Worm (Caenorhabditis elegans) whole organism, L4 larva: ENCODE measurements around the gene sas-5.

Experiments
- F10B5.3 ChIP-seq: sonication (generic microtip); optimal IDR thresholded peaks from 2 replicates; lab custom pipeline; 2016; ENCODE audit warnings: mild to moderate bottlenecking, missing genetic modification characterization, missing compliant biosample characterization
- F37D6.2 ChIP-seq: sonication (generic microtip); optimal IDR thresholded peaks from 2 replicates; lab custom pipeline; 2016; ENCODE audit warnings: mild to moderate bottlenecking, missing genetic modification characterization, missing compliant biosample characterization
- R02D3.7 ChIP-seq: fragments of 150-350 bp; sonication (generic microtip); optimal IDR thresholded peaks from 3 replicates; lab custom pipeline; 2014; ENCODE audit warnings: missing biosample characterization, missing genetic modification characterization
- T20F7.1 ChIP-seq: fragments of 200-800 bp; sonication (Bioruptor generic); optimal IDR thresholded peaks from 2 replicates; lab custom pipeline; 2018; ENCODE audit warnings: mild to moderate bottlenecking, missing genetic modification characterization, missing compliant biosample characterization
- Y48G9A.11 ChIP-seq: fragments of 200-800 bp; sonication (Bioruptor generic); IDR thresholded peaks from 2 replicates; pipeline ENCODE4 v1.3.6; 2022; ENCODE audit warnings: missing genetic modification reagents, missing genetic modification characterization, missing compliant biosample characterization
- ZK337.2 ChIP-seq: fragments of 200-800 bp; sonication (Bioruptor generic); IDR thresholded peaks from 2 replicates; pipeline ENCODE4 v1.3.6; 2022; ENCODE audit warnings: missing genetic modification reagents, missing genetic modification characterization, missing compliant biosample characterization
- attf-4 ChIP-seq: sonication (generic microtip); optimal IDR thresholded peaks from 3 replicates; lab custom pipeline; 2017; ENCODE audit warnings: missing biosample characterization, missing genetic modification characterization
- ceh-20 ChIP-seq: fragments of 200-800 bp; sonication (Bioruptor generic); IDR thresholded peaks from 2 replicates; pipeline ENCODE4 v1.3.6; 2022; ENCODE audit warnings: missing genetic modification reagents, missing genetic modification characterization, missing compliant biosample characterization
- ceh-44 ChIP-seq: fragments of 200-800 bp; sonication (Bioruptor generic); IDR thresholded peaks from 2 replicates; pipeline ENCODE4 v1.3.6; 2022; ENCODE audit warnings: missing genetic modification reagents, missing genetic modification characterization, missing compliant biosample characterization
- cey-2 ChIP-seq: sonication (generic microtip); optimal IDR thresholded peaks from 3 replicates; lab custom pipeline; 2017; ENCODE audit warnings: missing genetic modification characterization, mild to moderate bottlenecking, missing compliant biosample characterization, antibody characterized with exemption, borderline replicate concordance; ENCODE audit not compliant: insufficient read depth
- ctbp-1 ChIP-seq: fragments of 200-800 bp; sonication (Bioruptor generic); IDR thresholded peaks from 2 replicates; pipeline ENCODE4 v1.3.6; 2022; ENCODE audit warnings: missing genetic modification reagents, missing genetic modification characterization, missing compliant biosample characterization
- dmd-6 ChIP-seq: fragments of 200-800 bp; sonication (Bioruptor generic); IDR thresholded peaks from 2 replicates; pipeline ENCODE4 v1.3.6; 2022; ENCODE audit warnings: missing genetic modification reagents, missing genetic modification characterization, missing compliant biosample characterization
- egl-27 ChIP-seq: sonication (generic microtip); optimal IDR thresholded peaks from 3 replicates; lab custom pipeline; 2017; ENCODE audit warnings: missing biosample characterization, missing genetic modification reagents, missing genetic modification characterization
- egl-43 ChIP-seq: fragments of 200-800 bp; sonication (Bioruptor generic); IDR thresholded peaks from 2 replicates; pipeline ENCODE4 v1.3.6; 2022; ENCODE audit warnings: missing genetic modification reagents, missing genetic modification characterization, missing compliant biosample characterization
- fkh-10 ChIP-seq: fragments of 150-350 bp; optimal IDR thresholded peaks from 2 replicates; lab custom pipeline; 2014; ENCODE audit warnings: missing biosample characterization, missing genetic modification reagents, missing genetic modification characterization
- hlh-11 ChIP-seq: fragments of 200-800 bp; sonication (Bioruptor generic); optimal IDR thresholded peaks from 2 replicates; lab custom pipeline; 2018; ENCODE audit warnings: mild to moderate bottlenecking, missing genetic modification characterization, missing compliant biosample characterization
- hlh-30 ChIP-seq: sonication (generic microtip); optimal IDR thresholded peaks from 2 replicates; lab custom pipeline; 2017; ENCODE audit warnings: antibody characterized with exemption, mild to moderate bottlenecking, missing genetic modification characterization, missing compliant biosample characterization; ENCODE audit not compliant: insufficient read depth
- hmg-1.1 ChIP-seq: fragments of 200-800 bp; sonication (Bioruptor generic); IDR thresholded peaks from 2 replicates; pipeline ENCODE4 v1.3.6; 2022; ENCODE audit warnings: missing genetic modification reagents, missing genetic modification characterization, missing compliant biosample characterization
- lin-1 ChIP-seq: fragments of 200-800 bp; sonication (Bioruptor generic); IDR thresholded peaks from 2 replicates; pipeline ENCODE4 v1.3.6; 2022; ENCODE audit warnings: missing genetic modification reagents, missing genetic modification characterization, missing compliant biosample characterization
- lin-29 ChIP-seq: fragments of 200-800 bp; sonication (Bioruptor generic); IDR thresholded peaks from 2 replicates; pipeline ENCODE4 v1.3.6; 2022; ENCODE audit warnings: missing genetic modification reagents, missing genetic modification characterization, missing compliant biosample characterization
- lin-38 ChIP-seq: fragments of 200-800 bp; sonication (Bioruptor generic); IDR thresholded peaks from 2 replicates; pipeline ENCODE4 v1.3.6; 2022; ENCODE audit warnings: missing genetic modification reagents, missing genetic modification characterization, missing compliant biosample characterization
- lir-3 ChIP-seq: sonication (generic microtip); optimal IDR thresholded peaks from 2 replicates; lab custom pipeline; 2016; ENCODE audit warnings: mild to moderate bottlenecking, missing genetic modification characterization, missing compliant biosample characterization
- mdl-1 ChIP-seq, 2 experiments: fragments of 150-350 bp in 1 of 2; sonication (generic microtip) in 1 of 2; optimal IDR thresholded peaks; 2 replicates each; lab custom pipeline; 2014 to 2017; ENCODE audit warnings: missing biosample characterization in 2 of 2, missing genetic modification characterization in 2 of 2
- mdt-29 ChIP-seq: fragments of 200-800 bp; sonication (Bioruptor generic); IDR thresholded peaks from 2 replicates; pipeline ENCODE4 v1.3.6; 2022; ENCODE audit warnings: missing genetic modification reagents, missing genetic modification characterization, missing compliant biosample characterization
- mes-2 ChIP-seq: sonication (generic microtip); optimal IDR thresholded peaks from 2 replicates; lab custom pipeline; 2016; ENCODE audit warnings: missing genotype, mild to moderate bottlenecking, missing genetic modification characterization, missing compliant biosample characterization; ENCODE audit not compliant: poor library complexity, severe bottlenecking
- nhr-102 ChIP-seq: sonication (generic microtip); optimal IDR thresholded peaks from 2 replicates; lab custom pipeline; 2016; ENCODE audit warnings: mild to moderate bottlenecking, missing genetic modification characterization, moderate library complexity, missing compliant biosample characterization
- nhr-11 ChIP-seq: fragments of 150-350 bp; optimal IDR thresholded peaks from 2 replicates; lab custom pipeline; 2014; ENCODE audit warnings: missing biosample characterization, missing genetic modification characterization
- nhr-28 ChIP-seq: fragments of 150-350 bp; optimal IDR thresholded peaks from 2 replicates; lab custom pipeline; 2014; ENCODE audit warnings: missing biosample characterization, missing genetic modification characterization
- nhr-48 ChIP-seq: sonication (generic microtip); optimal IDR thresholded peaks from 2 replicates; lab custom pipeline; 2016; ENCODE audit warnings: mild to moderate bottlenecking, missing genetic modification characterization, missing compliant biosample characterization
- nhr-76 ChIP-seq: fragments of 150-350 bp; optimal IDR thresholded peaks from 2 replicates; lab custom pipeline; 2014; ENCODE audit warnings: missing biosample characterization, missing genetic modification characterization
- pqm-1 ChIP-seq: sonication (generic microtip); optimal IDR thresholded peaks from 2 replicates; lab custom pipeline; 2017; ENCODE audit warnings: missing biosample characterization, missing genetic modification characterization
- saeg-2 ChIP-seq: fragments of 200-800 bp; sonication (Bioruptor generic); IDR thresholded peaks from 2 replicates; pipeline ENCODE4 v1.3.6; 2022; ENCODE audit warnings: missing genetic modification reagents, missing genetic modification characterization, missing compliant biosample characterization
- sdz-12 ChIP-seq: fragments of 200-800 bp; sonication (Bioruptor generic); optimal IDR thresholded peaks from 2 replicates; lab custom pipeline; 2018; ENCODE audit warnings: mild to moderate bottlenecking, missing genetic modification characterization, missing compliant biosample characterization
- skn-1 ChIP-seq: fragments of 150-350 bp; optimal IDR thresholded peaks from 2 replicates; lab custom pipeline; 2014; ENCODE audit warnings: missing biosample characterization, missing genetic modification characterization
- snpc-4 ChIP-seq: fragments of 150-350 bp; optimal IDR thresholded peaks from 2 replicates; lab custom pipeline; 2014; ENCODE audit warnings: missing biosample characterization, missing genetic modification characterization
- unc-130 ChIP-seq: sonication (generic microtip); optimal IDR thresholded peaks from 2 replicates; lab custom pipeline; 2016; ENCODE audit warnings: missing genetic modification reagents, missing genetic modification characterization, missing compliant biosample characterization
- vab-7 ChIP-seq: fragments of 200-800 bp; sonication (Bioruptor generic); IDR thresholded peaks from 2 replicates; pipeline ENCODE4 v1.3.6; 2022; ENCODE audit warnings: missing genetic modification reagents, missing genetic modification characterization, missing compliant biosample characterization
- zfp-2 ChIP-seq: sonication (generic microtip); optimal IDR thresholded peaks from 2 replicates; lab custom pipeline; 2016; ENCODE audit warnings: mild to moderate bottlenecking, missing genetic modification characterization, missing compliant biosample characterization
- zfp-3 ChIP-seq: fragments of 200-800 bp; sonication (Bioruptor generic); conservative IDR thresholded peaks from 2 replicates; pipeline ENCODE4 v1.3.6; 2022; ENCODE audit warnings: missing genetic modification reagents, missing genetic modification characterization, missing compliant biosample characterization
- zip-11 ChIP-seq: fragments of 200-800 bp; sonication (Bioruptor generic); IDR thresholded peaks from 2 replicates; pipeline ENCODE4 v1.3.6; 2022; ENCODE audit warnings: missing genetic modification characterization, missing compliant biosample characterization
- ztf-11 ChIP-seq: fragments of 150-350 bp; optimal IDR thresholded peaks from 2 replicates; lab custom pipeline; 2014; ENCODE audit warnings: missing biosample characterization, missing genetic modification characterization

The sas-5 gene

DNA sequence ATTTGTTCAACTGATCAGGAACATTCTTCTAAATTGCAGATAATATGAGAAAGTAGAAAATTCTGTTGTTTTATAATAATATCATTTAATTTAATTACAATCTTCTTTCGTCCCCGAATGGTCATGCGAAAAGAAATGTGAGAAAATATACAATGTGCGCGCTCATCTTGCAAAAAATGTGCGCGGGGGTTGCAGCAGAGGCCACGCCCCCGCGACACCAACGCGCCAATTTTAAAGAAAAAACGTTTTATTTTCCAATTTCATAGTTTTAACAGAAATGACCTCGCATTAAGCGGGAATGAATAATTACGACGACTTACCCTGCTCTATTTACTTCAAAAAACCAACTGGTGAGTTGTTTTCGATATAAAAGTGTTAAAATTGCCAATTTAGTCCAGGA, at the start of gene sas-5 (continued):
- TF ChIP-seq hlh-11 (peak; percentile 64), attf-4 (tag; lab: Kevin White, UChicago) (no peak), unc-130 (GFP tag; lab: Kevin White, UChicago) (peak; percentile 82), hlh-30 (tag; lab: Kevin White, UChicago) (peak; percentile 72), lin-1 (GFP tag; lab: Robert Waterston, UW) (no peak), skn-1 (tag; lab: Kevin White, UChicago) (no peak), Y48G9A.11 (GFP tag; lab: Robert Waterston, UW) (no peak), ztf-11 (tag; lab: Kevin White, UChicago) (no peak), mes-2 (peak; percentile 95), ceh-44 (GFP tag; lab: Robert Waterston, UW) (no peak), lin-38 (GFP tag; lab: Robert Waterston, UW) (peak; percentile 81), zip-11 (GFP tag; lab: Robert Waterston, UW) (no peak), sdz-12 (no peak), nhr-48 (peak; percentile 39), saeg-2 (GFP tag; lab: Robert Waterston, UW) (no peak), R02D3.7 (tag; lab: Kevin White, UChicago) (no peak), ctbp-1 (GFP tag; lab: Robert Waterston, UW) (no peak), ceh-20 (GFP tag; lab: Robert Waterston, UW) (no peak; the same call in 1 of the 2 replicates), mdt-29 (GFP tag; lab: Robert Waterston, UW) (no peak), cey-2 (tag; lab: Kevin White, UChicago) (no peak), nhr-28 (tag; lab: Kevin White, UChicago) (peak; percentile 8), F37D6.2 (no peak), egl-43 (peak; percentile 64; the same call in 1 of the 2 replicates), vab-7 (GFP tag; lab: Robert Waterston, UW) (no peak; the same call in 1 of the 2 replicates), lin-29 (no peak), dmd-6 (GFP tag; lab: Robert Waterston, UW) (peak; percentile 54; the same call in 1 of the 2 replicates), ZK337.2 (no peak), nhr-76 (tag; lab: Kevin White, UChicago) (no peak), pqm-1 (tag; lab: Kevin White, UChicago) (no peak), F10B5.3 (tag; lab: Kevin White, UChicago) (peak; percentile 22), zfp-3 (no peak), T20F7.1 (GFP tag; lab: Kevin White, UChicago) (no peak), mdl-1 (tag; optimal IDR thresholded peaks at IDR 0.05; lab: Kevin White, UChicago) (peak in 1 of 2 experiments; percentile 55)

DNA sequence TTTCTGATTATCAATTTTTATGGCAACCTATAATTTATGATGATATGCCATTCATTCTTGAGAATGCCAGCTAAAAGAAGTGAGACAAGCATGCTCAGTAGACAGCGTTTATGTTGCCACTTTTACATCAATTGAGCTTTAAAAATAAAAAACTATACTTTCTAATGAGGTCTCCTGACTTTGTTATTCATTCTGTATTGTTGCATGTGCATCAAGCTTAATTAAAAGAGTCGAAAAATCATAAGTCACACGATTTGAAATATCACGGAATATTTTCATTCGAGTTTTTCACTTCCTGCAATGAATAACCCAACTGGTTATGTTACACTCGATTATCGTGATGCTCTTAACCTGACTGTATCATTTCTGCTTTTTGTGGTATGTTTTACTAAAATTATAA, 47.9 kb upstream of the sas-5 start, which contains the start of gene srx-86:
Gene srx-86 (plus strand): TSS at position 301 of the 400 bp plus-strand sequence.
- TF ChIP-seq nhr-76 (tag; lab: Kevin White, UChicago) (no peak), hmg-1.1 (GFP tag; lab: Robert Waterston, UW) (no peak), egl-27 (tag; lab: Kevin White, UChicago) (no peak), nhr-102 (tag; lab: Kevin White, UChicago) (no peak), ztf-11 (tag; lab: Kevin White, UChicago) (no peak), ctbp-1 (GFP tag; lab: Robert Waterston, UW) (no peak)

DNA sequence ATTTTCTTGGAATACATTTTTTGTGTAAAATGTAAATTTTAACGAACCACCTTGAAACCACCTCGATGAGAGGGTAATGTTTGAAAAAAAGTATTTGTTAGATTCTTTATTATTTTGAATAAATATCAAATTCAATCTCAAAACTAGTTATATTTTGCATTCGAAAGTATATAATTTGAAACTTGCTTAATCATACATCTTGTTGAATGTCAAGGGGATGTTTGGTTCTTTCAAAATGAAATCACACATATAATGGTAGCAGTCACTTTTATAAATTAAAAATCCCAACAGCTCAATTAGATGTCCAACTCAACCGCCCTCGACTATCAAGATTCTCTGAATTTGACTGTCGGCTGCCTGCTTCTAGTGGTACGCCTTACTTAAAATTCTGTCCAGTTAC, 46.0 kb upstream of the sas-5 start, which contains the start of gene srx-87:
Gene srx-87 (plus strand): TSS at position 301 of the 400 bp plus-strand sequence.
- no peak for TF ChIP-seq hmg-1.1 (GFP tag; lab: Robert Waterston, UW)
- no peak for TF ChIP-seq T20F7.1 (GFP tag; lab: Kevin White, UChicago)
- TF ChIP-seq fkh-10, result no peak
- no peak for TF ChIP-seq ceh-20 (GFP tag; lab: Robert Waterston, UW)
- no peak for TF ChIP-seq zfp-2
- no peak for TF ChIP-seq nhr-11 (tag; lab: Kevin White, UChicago)
- no peak for TF ChIP-seq snpc-4 (tag; lab: Kevin White, UChicago)
- TF ChIP-seq nhr-48, result no peak
- no peak for TF ChIP-seq lir-3 (tag; lab: Kevin White, UChicago)
